Fruit fly (Drosophila melanogaster) whole organism, wandering third instar larva: Measurements from ENCODE around the gene CG10650.

ENCODE experiments used
- Abd-B ChIP-seq: fragments of >200 bp; optimal IDR thresholded peaks from 2 replicates; lab custom pipeline; 2017; ENCODE audit warnings: missing biosample characterization, missing genetic modification characterization
- CG32264 ChIP-seq: fragments of 200-800 bp; sonication (Bioruptor generic); optimal IDR thresholded peaks from 2 replicates; lab custom pipeline; 2016; ENCODE audit warnings: missing biosample characterization, missing genetic modification characterization
- CG9705 ChIP-seq: fragments of 200-800 bp; sonication (Bioruptor generic); optimal IDR thresholded peaks from 2 replicates; lab custom pipeline; 2018; ENCODE audit warnings: missing biosample characterization, mild to moderate bottlenecking, missing genetic modification characterization
- CrebA ChIP-seq: fragments of 200-800 bp; sonication (Bioruptor generic); optimal IDR thresholded peaks from 2 replicates; lab custom pipeline; 2016; ENCODE audit warnings: missing biosample characterization, mild to moderate bottlenecking, missing genetic modification characterization, borderline replicate concordance
- Dfd ChIP-seq: fragments of >200 bp; optimal IDR thresholded peaks from 2 replicates; lab custom pipeline; 2017; ENCODE audit warnings: missing biosample characterization, missing genetic modification characterization
- Dif ChIP-seq: fragments of 200-275, 200-300 bp; sonication (Bioruptor generic); optimal IDR thresholded peaks from 2 replicates; lab custom pipeline; 2018; ENCODE audit warnings: missing biosample characterization, missing genetic modification characterization; ENCODE audit not compliant: partially characterized antibody
- GATAd ChIP-seq: sonication (Bioruptor generic); optimal IDR thresholded peaks from 2 replicates; lab custom pipeline; 2016; ENCODE audit warnings: missing biosample characterization, missing genetic modification characterization
- HLH106 ChIP-seq: fragments of 200-800 bp; optimal IDR thresholded peaks from 3 replicates; lab custom pipeline; 2019; ENCODE audit warnings: missing biosample characterization, mild to moderate bottlenecking, missing genetic modification characterization, moderate library complexity
- Hnf4 ChIP-seq: fragments of 200-800 bp; sonication (Bioruptor generic); optimal IDR thresholded peaks from 2 replicates; lab custom pipeline; 2016; ENCODE audit warnings: missing biosample characterization, mild to moderate bottlenecking, missing genetic modification characterization
- Hr78 ChIP-seq: fragments of >200 bp; optimal IDR thresholded peaks from 2 replicates; lab custom pipeline; 2017; ENCODE audit warnings: missing biosample characterization, missing genetic modification characterization
- Hr83 ChIP-seq: fragments of 200-300 bp; sonication (Bioruptor generic); optimal IDR thresholded peaks from 2 replicates; lab custom pipeline; 2016; ENCODE audit warnings: missing biosample characterization, mild to moderate bottlenecking, missing genetic modification characterization, moderate library complexity; ENCODE audit not compliant: poor library complexity, severe bottlenecking
- Jra ChIP-seq: sonication (Bioruptor generic); optimal IDR thresholded peaks from 2 replicates; lab custom pipeline; 2016; ENCODE audit warnings: missing biosample characterization, missing genetic modification characterization
- Mio ChIP-seq: sonication (Bioruptor generic); optimal IDR thresholded peaks from 2 replicates; lab custom pipeline; 2016; ENCODE audit warnings: missing biosample characterization, missing genetic modification characterization
- Myc ChIP-seq: fragments of >200 bp; optimal IDR thresholded peaks from 2 replicates; lab custom pipeline; 2017
- N ChIP-seq: fragments of >200 bp; optimal IDR thresholded peaks from 2 replicates; lab custom pipeline; 2018; ENCODE audit warnings: missing biosample characterization, missing external identifiers, missing genetic modification characterization
- OdsH ChIP-seq: fragments of 200-800 bp; sonication (Bioruptor generic); optimal IDR thresholded peaks from 2 replicates; lab custom pipeline; 2016; ENCODE audit warnings: missing biosample characterization, mild to moderate bottlenecking, missing genetic modification characterization
- Rel ChIP-seq, 2 experiments: fragments of 200-800 bp; sonication (Bioruptor generic) in 1 of 2; optimal IDR thresholded peaks; 2 replicates in 1 of 2; 3 replicates in 1 of 2; lab custom pipeline; 2016 to 2019; ENCODE audit warnings: mild to moderate bottlenecking in 2 of 2, missing biosample characterization in 2 of 2, missing genetic modification characterization in 2 of 2, moderate library complexity in 1 of 2
- Sp1 ChIP-seq: fragments of 200-800 bp; sonication (Bioruptor generic); optimal IDR thresholded peaks from 3 replicates; lab custom pipeline; 2019; ENCODE audit warnings: missing biosample characterization, mild to moderate bottlenecking, missing genetic modification characterization, moderate library complexity
- Vsx2 ChIP-seq: fragments of 200-300, 225-300 bp; sonication (Bioruptor generic); optimal IDR thresholded peaks from 2 replicates; lab custom pipeline; 2018; ENCODE audit warnings: missing biosample characterization, missing genetic modification characterization; ENCODE audit not compliant: partially characterized antibody
- br ChIP-seq: fragments of 200-800 bp; sonication (Bioruptor generic); optimal IDR thresholded peaks from 2 replicates; lab custom pipeline; 2016; ENCODE audit warnings: missing biosample characterization, missing genetic modification characterization
- brk ChIP-seq: fragments of 200-800 bp; sonication (Bioruptor generic); optimal IDR thresholded peaks from 2 replicates; lab custom pipeline; 2016; ENCODE audit warnings: missing biosample characterization, mild to moderate bottlenecking, missing genetic modification characterization
- dl ChIP-seq, 2 experiments: fragments of 175-275, 200-275 bp in 1 of 2; fragments of 200-275 bp in 1 of 2; sonication (Bioruptor generic); optimal IDR thresholded peaks; lab custom pipeline; 2018; ENCODE audit warnings: mild to moderate bottlenecking in 2 of 2, missing biosample characterization in 2 of 2, missing genetic modification characterization in 2 of 2, moderate library complexity in 2 of 2; ENCODE audit not compliant: partially characterized antibody in 2 of 2, insufficient read depth in 1 of 2
- dmrt93B ChIP-seq: fragments of 200-800 bp; sonication (Bioruptor generic); optimal IDR thresholded peaks from 2 replicates; lab custom pipeline; 2018; ENCODE audit warnings: missing biosample characterization, mild to moderate bottlenecking, missing genetic modification characterization
- dsf ChIP-seq: sonication (Bioruptor generic); optimal IDR thresholded peaks from 2 replicates; lab custom pipeline; 2016; ENCODE audit warnings: missing biosample characterization, missing genetic modification characterization, borderline replicate concordance
- ey ChIP-seq: fragments of 200-800 bp; sonication (Bioruptor generic); optimal IDR thresholded peaks from 2 replicates; lab custom pipeline; 2016; ENCODE audit warnings: missing biosample characterization, missing genetic modification characterization
- foxo ChIP-seq, 2 experiments: fragments of 200-800 bp; sonication (Bioruptor generic); optimal IDR thresholded peaks; 2 replicates in 1 of 2; 3 replicates in 1 of 2; lab custom pipeline; 2016 to 2017; ENCODE audit warnings: missing biosample characterization in 2 of 2, missing genetic modification characterization in 2 of 2
- fru ChIP-seq: fragments of 200-800 bp; sonication (Bioruptor generic); optimal IDR thresholded peaks from 3 replicates; lab custom pipeline; 2016; ENCODE audit warnings: missing biosample characterization, mild to moderate bottlenecking, missing genetic modification characterization
- h ChIP-seq: fragments of 200-800 bp; sonication (Bioruptor generic); optimal IDR thresholded peaks from 3 replicates; lab custom pipeline; 2016; ENCODE audit warnings: missing biosample characterization, mild to moderate bottlenecking, missing genetic modification characterization
- jim ChIP-seq: fragments of 175-275, 200-325 bp; sonication (Bioruptor generic); optimal IDR thresholded peaks from 2 replicates; lab custom pipeline; 2016; ENCODE audit warnings: missing biosample characterization, mild to moderate bottlenecking, missing genetic modification characterization
- lola ChIP-seq: fragments of >200 bp; optimal IDR thresholded peaks from 2 replicates; lab custom pipeline; 2017; ENCODE audit warnings: missing biosample characterization, missing genetic modification characterization
- pan ChIP-seq: fragments of >200 bp; optimal IDR thresholded peaks from 2 replicates; lab custom pipeline; 2017
- psq ChIP-seq: fragments of 200-800 bp; sonication (Bioruptor generic); optimal IDR thresholded peaks from 3 replicates; lab custom pipeline; 2017; ENCODE audit warnings: missing biosample characterization, mild to moderate bottlenecking, missing genetic modification characterization, moderate library complexity
- rgr ChIP-seq: fragments of 200-800 bp; sonication (Bioruptor generic); optimal IDR thresholded peaks from 3 replicates; lab custom pipeline; 2016; ENCODE audit warnings: missing biosample characterization, mild to moderate bottlenecking, missing genetic modification characterization
- sage ChIP-seq: fragments of 200-800 bp; sonication (Bioruptor generic); optimal IDR thresholded peaks from 2 replicates; lab custom pipeline; 2016; ENCODE audit warnings: missing biosample characterization, mild to moderate bottlenecking, missing genetic modification characterization
- sv ChIP-seq: fragments of 200-800 bp; sonication (Bioruptor generic); optimal IDR thresholded peaks from 3 replicates; lab custom pipeline; 2016; ENCODE audit warnings: missing biosample characterization, missing genetic modification characterization
- tai ChIP-seq: sonication (Bioruptor generic); optimal IDR thresholded peaks from 2 replicates; lab custom pipeline; 2016; ENCODE audit warnings: missing biosample characterization, missing genetic modification characterization
- usp ChIP-seq: fragments of >200 bp; optimal IDR thresholded peaks from 2 replicates; lab custom pipeline; 2017; ENCODE audit warnings: missing biosample characterization, missing genetic modification characterization
- woc ChIP-seq: sonication (Bioruptor generic); optimal IDR thresholded peaks from 2 replicates; lab custom pipeline; 2016; ENCODE audit warnings: missing biosample characterization, mild to moderate bottlenecking, missing genetic modification characterization

Gene CG10650

dm6 chr2L:18995660-18996417 lies at the start of gene CG10650:
CG10650 (minus strand) TSS chr2L:18995934.
- TF ChIP-seq h (GFP tag; lab: Kevin White, UChicago), result peak; percentile 20
- TF ChIP-seq psq (GFP tag; lab: Kevin White, UChicago), result no peak

dm6 chr2L:19045111-19045560 lies 49.4 kb upstream of the CG10650 start, which contains the start of the genes Ttc19 and Acn:
Ttc19 (minus strand) TSS chr2L:19045148.
Acn (plus strand) TSS chr2L:19045355.
- peak; percentile 75 for TF ChIP-seq OdsH (GFP tag; lab: Kevin White, UChicago)
- peak; percentile 90 for TF ChIP-seq h (GFP tag; lab: Kevin White, UChicago)
- peak; percentile 90 for TF ChIP-seq rgr (GFP tag; lab: Kevin White, UChicago)
- TF ChIP-seq pan (lab: Kevin White, UChicago), result no peak
- TF ChIP-seq foxo (GFP tag; optimal IDR thresholded peaks at IDR 0.05; lab: Kevin White, UChicago), result peak; percentile 60 to 88
- peak; percentile 83 for TF ChIP-seq CG9705 (GFP tag; lab: Kevin White, UChicago)
- TF ChIP-seq lola (GFP tag; lab: Kevin White, UChicago), result no peak
- TF ChIP-seq psq (GFP tag; lab: Kevin White, UChicago), result peak; percentile 78
- peak; percentile 41 for TF ChIP-seq Myc (lab: Kevin White, UChicago)
- no peak for TF ChIP-seq tai
- no peak for TF ChIP-seq sage (GFP tag; lab: Kevin White, UChicago)
- peak; percentile 88 for TF ChIP-seq fru
- peak; percentile 83 for TF ChIP-seq HLH106 (tag; lab: Kevin White, UChicago)
- TF ChIP-seq Sp1 (GFP tag; lab: Kevin White, UChicago), result peak; percentile 81
- no peak for TF ChIP-seq jim (GFP tag; lab: Kevin White, UChicago)
- no peak for TF ChIP-seq dmrt93B
- no peak for TF ChIP-seq Dfd (GFP tag; lab: Kevin White, UChicago)
- TF ChIP-seq br (GFP tag; lab: Kevin White, UChicago), result peak; percentile 88
- TF ChIP-seq Rel (GFP tag; optimal IDR thresholded peaks at IDR 0.05; lab: Kevin White, UChicago), result no peak
- peak; percentile 45 for TF ChIP-seq Rel (tag; optimal IDR thresholded peaks at IDR 0.05; lab: Kevin White, UChicago)
- no peak for TF ChIP-seq CrebA (GFP tag; lab: Kevin White, UChicago)
- TF ChIP-seq CG32264 (GFP tag; lab: Kevin White, UChicago), result peak; percentile 76
- TF ChIP-seq Abd-B (GFP tag; lab: Kevin White, UChicago), result no peak
- no peak for TF ChIP-seq N
- TF ChIP-seq Hnf4, result no peak
- TF ChIP-seq Vsx2 (GFP tag; lab: Kevin White, UChicago), result no peak
- TF ChIP-seq Dif (GFP tag; lab: Kevin White, UChicago), result no peak
- TF ChIP-seq Hr83 (GFP tag; lab: Kevin White, UChicago), result peak; percentile 66
- TF ChIP-seq Jra (GFP tag; lab: Kevin White, UChicago), result peak; percentile 95
- peak; percentile 89 for TF ChIP-seq ey
- no peak for TF ChIP-seq brk (GFP tag; lab: Kevin White, UChicago)
- peak; percentile 73 for TF ChIP-seq GATAd (GFP tag; lab: Kevin White, UChicago)
- no peak for TF ChIP-seq dl (GFP tag; optimal IDR thresholded peaks at IDR 0.05; lab: Kevin White, UChicago; ENCODE audit: insufficient read depth in 1 of 2, partially characterized antibody in 2 of 2)
- TF ChIP-seq Hr78 (GFP tag; lab: Kevin White, UChicago), result no peak
- TF ChIP-seq sv (GFP tag; lab: Kevin White, UChicago), result peak; percentile 82
- no peak for TF ChIP-seq usp (GFP tag; lab: Kevin White, UChicago)
- peak; percentile 86 for TF ChIP-seq woc
- TF ChIP-seq dsf, result peak; percentile 93
- TF ChIP-seq Mio (GFP tag; lab: Kevin White, UChicago), result peak; percentile 17
